Worm (Caenorhabditis elegans): ENCODE measurements around the gene nhr-37.
"Not testable (repeated sequence)": the region's sequence is repeated elsewhere in the genome, so short reads cannot be mapped to it uniquely, and the experiment has no call there.

nhr-37 gene

DNA sequence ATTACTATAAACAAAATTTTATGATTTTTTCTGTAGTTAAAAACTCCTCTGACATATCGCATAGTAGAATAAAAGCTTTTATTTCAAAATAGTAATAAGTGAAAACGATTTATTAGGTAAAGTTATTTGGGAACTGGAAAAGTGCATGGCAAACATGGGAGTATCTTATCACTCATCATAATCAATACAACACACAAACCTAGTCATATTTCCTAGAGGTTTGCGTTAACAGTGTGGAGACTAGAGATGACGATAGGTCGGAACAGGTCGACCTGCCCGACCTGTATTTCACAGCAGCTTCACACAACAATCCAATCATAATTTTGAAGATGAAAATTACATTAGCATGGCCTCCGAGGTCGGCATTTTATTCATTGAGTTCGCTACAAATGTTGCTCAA lies 42.0 kb upstream of the nhr-37 start, which contains the start of gene EGAP9.3:
Gene EGAP9.3 (minus strand): TSS at position 131 of the 400 bp plus-strand sequence.
- TF ChIP-seq daf-16 (GFP tag; optimal IDR thresholded peaks at IDR 0.05) = no peak
- TF ChIP-seq daf-16 (tag; optimal IDR thresholded peaks at IDR 0.05) = peak; percentile 19
- TF ChIP-seq set-16 (GFP tag; IDR thresholded peaks at IDR 0.05) = no peak
- no peak for TF ChIP-seq zfp-2 (tag; optimal IDR thresholded peaks at IDR 0.05)
- TF ChIP-seq sdz-12 (GFP tag; optimal IDR thresholded peaks at IDR 0.05) = no peak
- TF ChIP-seq nhr-102 (tag; optimal IDR thresholded peaks at IDR 0.05) = no peak
- no peak for TF ChIP-seq T26A8.4 (GFP tag; IDR thresholded peaks at IDR 0.05)
- no peak for TF ChIP-seq F49E8.2 (tag; optimal IDR thresholded peaks at IDR 0.05; ENCODE audit: borderline replicate concordance)
- no peak for TF ChIP-seq mxl-3 (GFP tag; optimal IDR thresholded peaks at IDR 0.05)
- TF ChIP-seq Y5F2A.4 (GFP tag; optimal IDR thresholded peaks at IDR 0.05) = no peak
- TF ChIP-seq nhr-28 (tag; optimal IDR thresholded peaks at IDR 0.05) = peak; percentile 69
- no peak for TF ChIP-seq lir-3 (tag; optimal IDR thresholded peaks at IDR 0.05)
- peak; percentile 43 for TF ChIP-seq pqm-1 (tag; optimal IDR thresholded peaks at IDR 0.05)
- no peak for TF ChIP-seq tra-1 (GFP tag; IDR thresholded peaks at IDR 0.05)
- TF ChIP-seq mxl-2 (GFP tag; conservative IDR thresholded peaks at IDR 0.05) = no peak

DNA sequence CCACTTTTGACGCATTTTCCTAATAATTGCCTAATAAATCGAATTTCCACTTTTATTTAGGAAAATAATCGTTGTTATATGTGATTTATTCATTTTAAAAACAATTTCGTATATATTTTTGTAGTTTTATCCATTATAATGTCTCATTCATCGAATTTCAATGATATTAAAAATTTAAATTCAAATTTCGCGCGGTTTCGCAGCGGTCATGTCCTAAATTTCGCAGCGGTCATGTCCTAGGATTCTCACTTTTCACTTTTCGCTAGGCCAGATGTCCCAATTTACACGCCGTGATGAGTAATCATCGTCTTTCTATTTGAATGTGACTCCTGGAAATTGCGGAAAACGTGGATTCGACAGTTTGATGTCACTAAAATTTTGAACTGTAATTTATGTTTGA lies 40.2 kb upstream of the nhr-37 start, which contains the start of gene ZK1055.4:
Gene ZK1055.4 (plus strand): TSS at position 301 of the 400 bp plus-strand sequence.
- not testable (repeated sequence) for TF ChIP-seq ceh-44 (GFP tag; IDR thresholded peaks at IDR 0.05); mes-2 (tag; optimal IDR thresholded peaks at IDR 0.05; ENCODE audit: poor library complexity, severe bottlenecking); spr-3 (GFP tag; optimal IDR thresholded peaks at IDR 0.05)

DNA sequence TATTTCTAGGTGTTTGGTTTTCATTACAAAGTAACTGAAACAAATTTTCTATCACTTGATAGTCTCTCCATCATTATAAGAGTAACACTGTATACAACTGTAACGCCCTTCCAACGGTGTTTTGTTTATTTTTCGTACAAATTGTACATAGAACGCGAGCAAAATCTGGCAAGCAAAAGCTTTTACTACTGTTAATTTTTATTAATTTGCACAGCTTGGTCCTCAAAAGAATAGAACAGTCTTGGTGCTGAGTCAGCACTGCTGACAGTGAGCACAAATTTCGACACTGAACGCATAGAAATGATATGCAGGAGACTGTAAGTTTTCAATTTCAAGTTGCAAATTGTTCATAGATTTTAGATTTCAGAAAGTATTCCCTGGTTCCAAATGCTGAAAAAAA lies 31.7 kb upstream of the nhr-37 start, which contains the start of gene ZK1055.2:
Gene ZK1055.2 (plus strand): TSS at position 301 of the 400 bp plus-strand sequence.
- TF ChIP-seq ceh-82 (tag; optimal IDR thresholded peaks at IDR 0.05) (no peak), hmg-1.1 (GFP tag; IDR thresholded peaks at IDR 0.05) (no peak), dve-1 (tag; optimal IDR thresholded peaks at IDR 0.05; ENCODE audit: insufficient read depth) (no peak), mxl-2 (GFP tag; conservative IDR thresholded peaks at IDR 0.05) (no peak), Y75B8A.6 (GFP tag; IDR thresholded peaks at IDR 0.05) (no peak), ZK337.2 (GFP tag; IDR thresholded peaks at IDR 0.05) (no peak), ztf-7 (tag; optimal IDR thresholded peaks at IDR 0.05) (no peak), lin-29 (GFP tag; IDR thresholded peaks at IDR 0.05) (no peak)

DNA sequence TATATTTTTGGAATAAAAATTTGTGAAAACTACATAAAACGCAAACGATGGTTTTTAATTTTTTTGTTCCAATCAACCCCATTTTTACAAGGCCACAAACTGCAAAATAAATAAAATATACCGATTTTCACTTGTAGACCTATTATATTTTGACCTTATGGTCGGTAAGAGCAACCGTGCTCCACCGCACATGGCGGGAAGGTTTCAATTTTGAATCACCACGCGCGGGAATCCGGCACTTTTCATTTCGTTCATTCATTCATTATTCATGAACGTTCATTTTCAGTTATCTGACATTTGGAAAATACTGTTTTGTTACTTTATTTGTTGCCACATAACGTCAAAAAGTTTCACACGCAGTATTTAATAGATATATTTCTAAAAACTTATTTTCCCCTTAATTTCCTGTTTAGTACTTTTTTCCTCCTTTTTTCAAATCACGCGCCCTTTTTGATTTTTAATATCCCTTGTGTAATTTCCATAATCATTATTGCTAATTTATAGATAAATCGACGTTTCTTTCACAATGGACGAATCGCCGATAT lies 28.2 kb upstream of the nhr-37 start, which contains the start of gene hcp-1:
Gene hcp-1 (plus strand): TSS at position 495 of the 545 bp plus-strand sequence.
- TF ChIP-seq snpc-1.2 (GFP tag; IDR thresholded peaks at IDR 0.05) (peak; percentile 55; the same call in 1 of the 2 replicates), unc-130 (GFP tag; optimal IDR thresholded peaks at IDR 0.05) (peak; percentile 81), lim-7 (GFP tag; IDR thresholded peaks at IDR 0.05) (no peak), ctbp-1 (GFP tag; IDR thresholded peaks at IDR 0.05) (no peak), zag-1 (tag; optimal IDR thresholded peaks at IDR 0.05) (no peak), nhr-111 (GFP tag; optimal IDR thresholded peaks at IDR 0.05) (no peak), nhr-28 (tag; optimal IDR thresholded peaks at IDR 0.05) (peak; percentile 35), mdt-29 (GFP tag; IDR thresholded peaks at IDR 0.05) (no peak), zip-11 (GFP tag; IDR thresholded peaks at IDR 0.05) (no peak), nhr-6 (tag; optimal IDR thresholded peaks at IDR 0.05) (peak; percentile 47), dpl-1 (GFP tag; optimal IDR thresholded peaks at IDR 0.05) (peak; percentile 85), daf-16 (GFP tag; optimal IDR thresholded peaks at IDR 0.05) (no peak), daf-16 (tag; optimal IDR thresholded peaks at IDR 0.05) (no peak), daf-12 (tag; optimal IDR thresholded peaks at IDR 0.05) (no peak), egl-27 (tag; optimal IDR thresholded peaks at IDR 0.05) (no peak), lin-38 (GFP tag; IDR thresholded peaks at IDR 0.05) (peak; percentile 97), F49E8.2 (tag; optimal IDR thresholded peaks at IDR 0.05; ENCODE audit: borderline replicate concordance) (peak; percentile 77), skn-1 (tag; optimal IDR thresholded peaks at IDR 0.05) (no peak), Y48G9A.11 (GFP tag; IDR thresholded peaks at IDR 0.05) (peak; percentile 81), unc-62 (GFP tag; optimal IDR thresholded peaks at IDR 0.05 in 1 of 2) (no peak), unc-62 (tag; optimal IDR thresholded peaks at IDR 0.05) (no peak), Y75B8A.6 (GFP tag; IDR thresholded peaks at IDR 0.05) (no peak), dmd-9 (GFP tag; IDR thresholded peaks at IDR 0.05) (no peak), fos-1 (tag; optimal IDR thresholded peaks at IDR 0.05) (no peak), tra-1 (GFP tag; IDR thresholded peaks at IDR 0.05) (no peak), nhr-76 (tag; optimal IDR thresholded peaks at IDR 0.05) (no peak)

All from whole organism, L4 larva.